Worm (Caenorhabditis elegans): Measurements from ENCODE around the gene Y39B6A.29.
A peak's percentile ranks its signal among the peaks of the same experiment; 100 is the strongest.

Y39B6A.29 gene

ce11 chrV:19024683-19025082 lies at the start of gene Y39B6A.29:
Y39B6A.29 (minus strand) TSS chrV:19024783.
- TF ChIP-seq ceh-32 (tag; optimal IDR thresholded peaks at IDR 0.05; ENCODE audit: poor library complexity) (no peak), php-3 (GFP tag; IDR thresholded peaks at IDR 0.05) (no peak), hlh-11 (tag; optimal IDR thresholded peaks at IDR 0.05) (no peak), egl-43 (GFP tag; IDR thresholded peaks at IDR 0.05) (no peak), mdt-29 (GFP tag; IDR thresholded peaks at IDR 0.05) (no peak), unc-62 (GFP tag; optimal IDR thresholded peaks at IDR 0.05 in 1 of 2) (no peak), unc-62 (tag; optimal IDR thresholded peaks at IDR 0.05) (no peak), mxl-3 (GFP tag; optimal IDR thresholded peaks at IDR 0.05) (no peak), fkh-10 (GFP tag; optimal IDR thresholded peaks at IDR 0.05) (no peak), ceh-82 (tag; optimal IDR thresholded peaks at IDR 0.05) (no peak), madf-5 (GFP tag; IDR thresholded peaks at IDR 0.05) (no peak), pqm-1 (tag; optimal IDR thresholded peaks at IDR 0.05) (no peak), hif-1 (tag; optimal IDR thresholded peaks at IDR 0.05) (no peak), F10B5.3 (tag; optimal IDR thresholded peaks at IDR 0.05) (no peak), attf-4 (tag; optimal IDR thresholded peaks at IDR 0.05) (no peak), lin-13 (GFP tag; optimal IDR thresholded peaks at IDR 0.05) (no peak), set-16 (GFP tag; IDR thresholded peaks at IDR 0.05) (no peak), skn-1 (tag; optimal IDR thresholded peaks at IDR 0.05) (no peak), lin-38 (GFP tag; IDR thresholded peaks at IDR 0.05) (no peak), Y48G9A.11 (GFP tag; IDR thresholded peaks at IDR 0.05) (no peak), dmd-6 (GFP tag; IDR thresholded peaks at IDR 0.05) (no peak)

- no peak for TF ChIP-seq ceh-20 (GFP tag; IDR thresholded peaks at IDR 0.05)
- TF ChIP-seq spr-3 (GFP tag; optimal IDR thresholded peaks at IDR 0.05): no peak
- TF ChIP-seq lir-3 (tag; optimal IDR thresholded peaks at IDR 0.05): no peak
- peak; percentile 66 for TF ChIP-seq ceh-28 (tag; optimal IDR thresholded peaks at IDR 0.05)
- TF ChIP-seq ces-1 (GFP tag; optimal IDR thresholded peaks at IDR 0.05): no peak
These were observed 48.6 kb upstream of the Y39B6A.29 start for ce11 chrV:19073169-19073568.

ce11 chrV:19068888-19069287 lies 44.3 kb upstream of the Y39B6A.29 start:
- no peak for TF ChIP-seq nhr-10 (tag; optimal IDR thresholded peaks at IDR 0.05)
- no peak for TF ChIP-seq hlh-30 (tag; optimal IDR thresholded peaks at IDR 0.05; ENCODE audit: insufficient read depth)
- TF ChIP-seq ceh-28 (tag; optimal IDR thresholded peaks at IDR 0.05): peak; percentile 59

- peak; percentile 21 for TF ChIP-seq ceh-28 (tag; optimal IDR thresholded peaks at IDR 0.05)
These were observed 41.4 kb upstream of the Y39B6A.29 start for ce11 chrV:19065945-19066344.

ce11 chrV:19063326-19063725 lies 38.7 kb upstream of the Y39B6A.29 start:
- TF ChIP-seq ceh-28 (tag; optimal IDR thresholded peaks at IDR 0.05) (peak; percentile 77), daf-19 (GFP tag; conservative IDR thresholded peaks at IDR 0.05) (no peak)

ce11 chrV:19059873-19060272 lies 35.3 kb upstream of the Y39B6A.29 start, which contains the start of gene twk-46:
twk-46 (plus strand) TSS chrV:19060173.
- no peak for TF ChIP-seq lsy-2 (tag; optimal IDR thresholded peaks at IDR 0.05)

- TF ChIP-seq aha-1 (tag): peak; percentile 14
- TF ChIP-seq R02D3.7 (tag; optimal IDR thresholded peaks at IDR 0.05): no peak
- TF ChIP-seq ceh-20 (GFP tag; IDR thresholded peaks at IDR 0.05): no peak
These were observed 33.5 kb upstream of the Y39B6A.29 start for ce11 chrV:19058086-19058485.
